Worm (Caenorhabditis elegans) whole organism, late embryonic: ENCODE data around the gene T07F12.2.

ENCODE experiments used
- K09A11.1 ChIP-seq: sonication (generic microtip); optimal IDR thresholded peaks from 2 replicates; lab custom pipeline; 2017; ENCODE audit warnings: antibody characterized with exemption, mild to moderate bottlenecking, missing genetic modification characterization, missing compliant biosample characterization; ENCODE audit not compliant: insufficient read depth
- ama-1 ChIP-seq: fragments of 150-350 bp; optimal IDR thresholded peaks from 2 replicates; lab custom pipeline; 2014
- hlh-30 ChIP-seq: sonication (generic microtip); optimal IDR thresholded peaks from 2 replicates; lab custom pipeline; 2017; ENCODE audit warnings: antibody characterized with exemption, missing genetic modification characterization, missing compliant biosample characterization; ENCODE audit not compliant: insufficient read depth
- nfya-1 ChIP-seq: sonication (generic microtip); optimal IDR thresholded peaks from 2 replicates; lab custom pipeline; 2017; ENCODE audit warnings: missing genetic modification characterization, mild to moderate bottlenecking, missing compliant biosample characterization, antibody characterized with exemption, moderate library complexity
- sox-4 ChIP-seq: sonication (generic microtip); optimal IDR thresholded peaks from 2 replicates; lab custom pipeline; 2017; ENCODE audit warnings: mild to moderate bottlenecking, missing genetic modification characterization, inconsistent platforms, missing compliant biosample characterization

ce11 chrX:4914464-4914863 lies 24.4 kb downstream of the T07F12.2 start:
- no peak for TF ChIP-seq nfya-1
- TF ChIP-seq ama-1 (lab: Kevin White, UChicago): no peak
- TF ChIP-seq sox-4 (tag; lab: Kevin White, UChicago): no peak
- no peak for TF ChIP-seq K09A11.1
- TF ChIP-seq hlh-30 (tag; lab: Kevin White, UChicago): no peak
